Worm (Caenorhabditis elegans): ENCODE data around the gene Y51H7C.12.

DNA sequence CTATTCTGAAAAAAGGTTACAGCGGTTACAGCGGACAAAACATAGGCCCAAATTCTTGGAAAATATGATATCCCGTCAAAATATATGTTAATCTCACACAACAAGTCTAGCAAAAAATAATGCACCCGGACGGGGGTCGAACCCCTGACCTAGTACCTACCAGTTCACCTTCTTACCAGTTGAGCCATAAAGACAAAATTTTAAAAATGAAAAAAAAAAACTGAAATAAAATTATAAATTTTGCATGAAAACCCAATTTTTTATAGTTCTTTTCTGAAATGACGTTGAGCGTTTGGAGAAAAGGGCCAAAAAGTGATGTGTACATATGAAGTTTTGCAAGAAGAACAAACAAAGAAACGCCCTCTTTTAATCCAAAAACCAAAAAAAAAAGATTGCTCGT, 35.9 kb upstream of the Y51H7C.12 start:
- TF ChIP-seq W03F9.2 (tag; optimal IDR thresholded peaks at IDR 0.05) (no peak), dao-5 (tag; optimal IDR thresholded peaks at IDR 0.05) (no peak)
